Fruit fly (Drosophila melanogaster) whole organism, embryonic: ENCODE data around the gene Adgf-D.

Experiments used
- Antp ChIP-seq: fragments of 200-800 bp; sonication (Bioruptor generic); optimal IDR thresholded peaks from 3 replicates; lab custom pipeline; 2016; ENCODE audit warnings: missing biosample characterization, missing genetic modification characterization
- Atf3 ChIP-seq: fragments of 200-800 bp; sonication (Bioruptor generic); optimal IDR thresholded peaks from 3 replicates; lab custom pipeline; 2016; ENCODE audit warnings: missing biosample characterization, missing genetic modification characterization
- BtbVII ChIP-seq: fragments of 200-800 bp; sonication (Bioruptor generic); optimal IDR thresholded peaks from 3 replicates; lab custom pipeline; 2017; ENCODE audit warnings: missing biosample characterization, mild to moderate bottlenecking, missing genetic modification characterization
- CG10274 ChIP-seq: fragments of 200-800 bp; sonication (Bioruptor generic); optimal IDR thresholded peaks from 3 replicates; lab custom pipeline; 2017; ENCODE audit warnings: missing biosample characterization, mild to moderate bottlenecking, missing genetic modification characterization
- CG10543 ChIP-seq: fragments of 200-800 bp; sonication (Bioruptor generic); optimal IDR thresholded peaks from 3 replicates; lab custom pipeline; 2017; ENCODE audit warnings: missing biosample characterization, mild to moderate bottlenecking, missing genetic modification characterization, moderate library complexity
- CG10565 ChIP-seq: fragments of 200-800 bp; sonication (Bioruptor generic); optimal IDR thresholded peaks from 3 replicates; lab custom pipeline; 2016; ENCODE audit warnings: missing biosample characterization, mild to moderate bottlenecking, missing genetic modification characterization
- CG12155 ChIP-seq: fragments of 200-800 bp; sonication (Bioruptor generic); optimal IDR thresholded peaks from 3 replicates; lab custom pipeline; 2016; ENCODE audit warnings: missing biosample characterization, missing genetic modification characterization
- CG12391 ChIP-seq: fragments of 200-800 bp; sonication (Bioruptor generic); optimal IDR thresholded peaks from 3 replicates; lab custom pipeline; 2018; ENCODE audit warnings: missing biosample characterization, mild to moderate bottlenecking, missing genetic modification characterization, moderate library complexity
- CG13624 ChIP-seq: fragments of 200-800 bp; sonication (Bioruptor generic); optimal IDR thresholded peaks from 2 replicates; lab custom pipeline; 2016; ENCODE audit warnings: missing biosample characterization, missing genetic modification characterization
- CG15601 ChIP-seq: fragments of 200-800 bp; sonication (Bioruptor generic); optimal IDR thresholded peaks from 3 replicates; lab custom pipeline; 2019; ENCODE audit warnings: missing biosample characterization, mild to moderate bottlenecking, missing genetic modification characterization, moderate library complexity
- CG1603 ChIP-seq: fragments of 200-800 bp; sonication (Bioruptor generic); optimal IDR thresholded peaks from 2 replicates; lab custom pipeline; 2019; ENCODE audit warnings: missing biosample characterization, mild to moderate bottlenecking, missing genetic modification characterization, moderate library complexity
- CG17385 ChIP-seq: fragments of 200-800 bp; sonication (Bioruptor generic); optimal IDR thresholded peaks from 3 replicates; lab custom pipeline; 2018; ENCODE audit warnings: missing biosample characterization, mild to moderate bottlenecking, missing genetic modification characterization
- CG1832 ChIP-seq: fragments of 200-800 bp; sonication (Bioruptor generic); optimal IDR thresholded peaks from 2 replicates; lab custom pipeline; 2017; ENCODE audit warnings: missing biosample characterization, mild to moderate bottlenecking, missing genetic modification characterization, inconsistent platforms
- CG30020 ChIP-seq: fragments of 200-800 bp; optimal IDR thresholded peaks from 2 replicates; lab custom pipeline; 2019; ENCODE audit warnings: missing biosample characterization, mild to moderate bottlenecking, missing genetic modification characterization, moderate library complexity
- CG30403 ChIP-seq: fragments of 200-800 bp; sonication (Bioruptor generic); optimal IDR thresholded peaks from 3 replicates; lab custom pipeline; 2016; ENCODE audit warnings: missing biosample characterization, missing genetic modification characterization
- CG34376 ChIP-seq: fragments of 200-800 bp; sonication (Bioruptor generic); optimal IDR thresholded peaks from 2 replicates; lab custom pipeline; 2018; ENCODE audit warnings: missing biosample characterization, mild to moderate bottlenecking, missing genetic modification characterization
- CG4617 ChIP-seq: fragments of 200-800 bp; sonication (Bioruptor generic); optimal IDR thresholded peaks from 3 replicates; lab custom pipeline; 2016; ENCODE audit warnings: missing biosample characterization, missing genetic modification characterization, borderline replicate concordance
- CG5245 ChIP-seq: fragments of 200-800 bp; sonication (Bioruptor generic); optimal IDR thresholded peaks from 3 replicates; lab custom pipeline; 2016; ENCODE audit warnings: missing biosample characterization, missing genetic modification characterization
- CG6272 ChIP-seq: fragments of 200-800 bp; sonication (Bioruptor generic); IDR thresholded peaks from 2 replicates; pipeline ENCODE4 v1.3.6; 2022; ENCODE audit warnings: missing biosample characterization, missing genetic modification characterization
- CG7786 ChIP-seq: fragments of 200-800 bp; sonication (Bioruptor generic); optimal IDR thresholded peaks from 2 replicates; lab custom pipeline; 2016; ENCODE audit warnings: missing biosample characterization, missing genetic modification characterization
- CG8359 ChIP-seq: fragments of 200-800 bp; sonication (Bioruptor generic); optimal IDR thresholded peaks from 2 replicates; lab custom pipeline; 2017; ENCODE audit warnings: missing biosample characterization, mild to moderate bottlenecking, missing genetic modification characterization, borderline replicate concordance
- CG8924 ChIP-seq: fragments of 200-800 bp; optimal IDR thresholded peaks from 3 replicates; lab custom pipeline; 2019; ENCODE audit warnings: missing biosample characterization, mild to moderate bottlenecking, missing genetic modification characterization, moderate library complexity
- CG9932 ChIP-seq: fragments of 200-800 bp; sonication (Bioruptor generic); IDR thresholded peaks from 2 replicates; pipeline ENCODE4 v1.3.6; 2022; ENCODE audit warnings: missing biosample characterization, missing genetic modification characterization
- CTCF ChIP-seq: fragments of 200-800 bp; sonication (Bioruptor generic); optimal IDR thresholded peaks from 2 replicates; lab custom pipeline; 2017; ENCODE audit warnings: missing biosample characterization, mild to moderate bottlenecking, missing genetic modification characterization, moderate library complexity
- Fer1 ChIP-seq: fragments of 200-800 bp; sonication (Bioruptor generic); optimal IDR thresholded peaks from 2 replicates; lab custom pipeline; 2017; ENCODE audit warnings: missing biosample characterization, mild to moderate bottlenecking, missing genetic modification characterization
- HHEX ChIP-seq: fragments of 200-800 bp; sonication (Bioruptor generic); optimal IDR thresholded peaks from 3 replicates; lab custom pipeline; 2017; ENCODE audit warnings: missing biosample characterization, mild to moderate bottlenecking, missing genetic modification characterization, missing genetic modification reagents
- Hmx ChIP-seq: fragments of 200-800 bp; sonication (Bioruptor generic); optimal IDR thresholded peaks from 2 replicates; lab custom pipeline; 2016; ENCODE audit warnings: missing biosample characterization, missing genetic modification characterization
- Lpt ChIP-seq: fragments of >200 bp; optimal IDR thresholded peaks from 2 replicates; lab custom pipeline; 2018; ENCODE audit warnings: missing biosample characterization, missing genetic modification characterization
- Med ChIP-seq: fragments of 200-800 bp; sonication (Bioruptor generic); peaks from one replicate; lab custom pipeline; 2016; ENCODE audit warnings: missing biosample characterization, missing genetic modification characterization, mild to moderate bottlenecking, inconsistent platforms, moderate library complexity
- NFAT ChIP-seq: fragments of 200-800 bp; sonication (Bioruptor generic); IDR thresholded peaks from 2 replicates; pipeline ENCODE4 v1.3.6; 2022; ENCODE audit warnings: missing biosample characterization, missing genetic modification characterization
- NfI ChIP-seq: fragments of 200-800 bp; sonication (Bioruptor generic); optimal IDR thresholded peaks from 3 replicates; lab custom pipeline; 2018; ENCODE audit warnings: missing biosample characterization, mild to moderate bottlenecking, missing genetic modification characterization, moderate library complexity
- Optix ChIP-seq: fragments of 200-800 bp; sonication (Bioruptor generic); IDR thresholded peaks from 3 replicates; pipeline ENCODE4 v1.3.6; 2022; ENCODE audit warnings: missing biosample characterization, missing genetic modification characterization
- Six4 ChIP-seq: fragments of 200-800 bp; sonication (Bioruptor generic); optimal IDR thresholded peaks from 2 replicates; lab custom pipeline; 2016; ENCODE audit warnings: missing biosample characterization, missing genetic modification characterization
- ara ChIP-seq: fragments of 200-800 bp; sonication (Bioruptor generic); IDR thresholded peaks from 2 replicates; pipeline ENCODE4 v1.3.6; 2022; ENCODE audit warnings: missing biosample characterization, missing genetic modification characterization
- bbx ChIP-seq: fragments of 200-800 bp; sonication (Bioruptor generic); IDR thresholded peaks from 2 replicates; pipeline ENCODE4 v1.3.6; 2022; ENCODE audit warnings: missing biosample characterization, missing genetic modification characterization; ENCODE audit not compliant: partially characterized antibody
- bigmax ChIP-seq: fragments of 200-800 bp; sonication (Bioruptor generic); optimal IDR thresholded peaks from 2 replicates; lab custom pipeline; 2018; ENCODE audit warnings: missing biosample characterization, mild to moderate bottlenecking, missing genetic modification characterization
- cg ChIP-seq: fragments of 200-800 bp; sonication (Bioruptor generic); optimal IDR thresholded peaks from 3 replicates; lab custom pipeline; 2019; ENCODE audit warnings: missing biosample characterization, mild to moderate bottlenecking, missing genetic modification characterization, moderate library complexity
- chinmo ChIP-seq: fragments of 200-800 bp; sonication (Bioruptor generic); IDR thresholded peaks from 4 replicates; pipeline ENCODE4 v1.3.6; 2022; ENCODE audit warnings: missing biosample characterization, missing genetic modification characterization; ENCODE audit not compliant: partially characterized antibody
- corto ChIP-seq: fragments of 200-800 bp; sonication (Bioruptor generic); optimal IDR thresholded peaks from 2 replicates; lab custom pipeline; 2016; ENCODE audit warnings: missing biosample characterization, mild to moderate bottlenecking, missing genetic modification characterization, moderate library complexity
- gcm ChIP-seq: fragments of 200-800 bp; sonication (Bioruptor generic); optimal IDR thresholded peaks from 2 replicates; lab custom pipeline; 2019; ENCODE audit warnings: missing biosample characterization, mild to moderate bottlenecking, missing genetic modification characterization, moderate library complexity
- grau ChIP-seq: fragments of 200-800 bp; optimal IDR thresholded peaks from 3 replicates; lab custom pipeline; 2019; ENCODE audit warnings: missing biosample characterization, mild to moderate bottlenecking, missing genetic modification characterization, moderate library complexity
- her ChIP-seq: fragments of 200-800 bp; sonication (Bioruptor generic); optimal IDR thresholded peaks from 2 replicates; lab custom pipeline; 2016; ENCODE audit warnings: missing biosample characterization, missing genetic modification characterization
- kah ChIP-seq: fragments of 200-800 bp; sonication (Bioruptor generic); optimal IDR thresholded peaks from 2 replicates; lab custom pipeline; 2018; ENCODE audit warnings: missing biosample characterization, mild to moderate bottlenecking, missing genetic modification characterization
- maf-S ChIP-seq: fragments of 200-800 bp; sonication (Bioruptor generic); optimal IDR thresholded peaks from 2 replicates; lab custom pipeline; 2016; ENCODE audit warnings: missing biosample characterization, missing genetic modification characterization
- nerfin-1 ChIP-seq: fragments of 200-800 bp; sonication (Bioruptor generic); optimal IDR thresholded peaks from 3 replicates; lab custom pipeline; 2019; ENCODE audit warnings: missing biosample characterization, mild to moderate bottlenecking, missing genetic modification characterization, moderate library complexity
- nom ChIP-seq: fragments of 200-800 bp; sonication (Bioruptor generic); optimal IDR thresholded peaks from 2 replicates; lab custom pipeline; 2017; ENCODE audit warnings: missing biosample characterization, missing genetic modification characterization, mild to moderate bottlenecking, moderate library complexity, missing genetic modification reagents

Gene Adgf-D

DNA sequence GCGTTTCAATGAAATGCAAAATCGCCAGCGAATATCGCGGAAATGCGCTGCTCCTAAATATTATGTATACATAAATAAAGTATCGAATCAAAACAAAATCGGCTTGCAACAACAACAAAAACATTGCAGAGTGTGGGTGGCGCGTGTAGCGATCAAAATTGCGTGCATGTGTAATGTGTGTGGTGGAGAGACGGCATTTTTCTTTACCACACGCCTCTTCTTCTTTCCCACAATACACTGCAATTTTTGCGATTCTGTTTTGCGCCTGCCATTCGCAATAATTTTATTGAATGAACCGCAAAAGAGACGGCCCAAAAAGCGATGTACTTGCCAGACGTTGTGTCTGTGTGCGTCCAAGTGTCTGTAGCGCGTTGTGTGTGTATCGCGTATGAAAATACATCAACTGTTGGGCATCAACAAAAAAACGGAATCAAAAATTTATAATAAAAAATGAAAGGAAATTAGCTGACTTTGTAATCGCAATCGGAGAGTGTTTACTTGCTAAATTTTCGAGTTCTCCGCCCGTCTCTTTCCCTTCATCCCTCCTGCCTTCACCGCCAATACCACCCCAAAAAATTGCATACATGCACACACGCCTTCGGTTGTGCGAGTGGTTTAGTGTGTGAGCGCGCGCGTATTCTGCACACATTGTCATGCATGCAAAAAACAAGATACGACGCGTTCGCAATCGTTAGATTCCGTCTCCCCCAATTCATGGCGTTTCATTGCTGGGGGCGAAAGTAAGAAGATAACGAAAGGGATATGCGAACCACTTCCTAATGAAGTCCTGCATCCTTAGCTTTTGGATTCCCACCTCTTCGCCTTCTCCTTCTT is 20.4 kb downstream of the Adgf-D start (continued):
- TF ChIP-seq NFAT (no peak), Med (GFP tag; lab: Kevin White, UChicago) (peak; percentile 54), bbx (GFP tag; lab: Robert Waterston, UW) (no peak), nerfin-1 (tag; lab: Kevin White, UChicago) (peak; percentile 92), BtbVII (GFP tag; lab: Kevin White, UChicago) (no peak), grau (tag; lab: Kevin White, UChicago) (no peak), CG9932 (GFP tag; lab: Robert Waterston, UW) (no peak), cg (GFP tag; lab: Kevin White, UChicago) (peak; percentile 73), Hmx (GFP tag; lab: Kevin White, UChicago) (no peak), corto (GFP tag; lab: Kevin White, UChicago) (peak; percentile 17), CG34376 (peak; percentile 13), bigmax (no peak), CG13624 (GFP tag; lab: Kevin White, UChicago) (no peak), ara (GFP tag; lab: Robert Waterston, UW) (no peak), CG6272 (GFP tag; lab: Robert Waterston, UW) (no peak), Optix (no peak), CG17385 (peak; percentile 89)

DNA sequence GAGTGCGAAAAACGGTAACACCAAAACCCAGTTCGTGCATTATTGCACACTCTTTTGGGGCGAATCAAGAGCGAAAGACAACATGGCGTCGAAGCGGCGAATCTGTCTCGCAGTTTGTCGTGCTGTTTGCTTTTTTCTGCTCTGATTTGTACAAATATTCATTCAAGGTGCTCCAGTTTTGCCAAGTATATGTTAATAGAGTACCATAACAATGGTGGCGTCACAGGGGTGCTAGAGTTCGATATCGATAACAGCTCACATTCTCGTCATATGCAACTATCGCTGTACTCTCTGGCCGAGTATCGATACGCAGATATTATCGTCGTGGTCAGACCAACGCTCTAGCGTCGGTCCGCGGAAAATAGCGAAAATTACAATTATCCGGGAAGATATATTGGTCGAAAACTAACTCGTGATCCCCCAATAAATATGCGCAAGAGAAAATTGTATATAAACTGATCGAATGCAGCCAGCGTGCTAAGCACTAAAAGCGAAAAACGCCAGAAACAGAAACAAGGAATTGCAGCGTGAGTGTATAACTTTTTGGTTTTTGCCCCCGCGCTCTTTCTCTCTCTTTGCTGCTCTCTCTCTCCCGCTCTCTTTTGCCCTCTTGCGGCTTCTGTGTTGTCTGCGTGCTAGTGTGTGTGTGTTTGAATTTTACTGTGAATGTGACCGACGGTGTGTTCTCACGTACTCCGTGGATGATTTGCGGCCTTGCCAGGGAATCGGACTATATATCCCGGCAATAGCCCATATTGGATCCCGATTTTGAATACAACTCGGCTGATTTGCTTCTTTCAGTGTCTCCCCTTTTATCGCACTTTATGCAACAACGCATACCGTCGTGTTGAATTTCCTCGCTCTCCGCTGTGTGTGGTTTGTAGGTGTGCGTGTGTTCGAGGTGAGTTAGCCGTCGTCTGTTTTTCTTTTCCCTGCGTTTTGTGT is 21.3 kb downstream of the Adgf-D start, which contains the start of gene flfl:
flfl (plus strand) TSS at position 298 of the 945 bp plus-strand sequence.
- TF ChIP-seq CG10543: peak; percentile 10
- peak; percentile 34 for TF ChIP-seq CG13624 (GFP tag; lab: Kevin White, UChicago)
- TF ChIP-seq CG30020 (tag; lab: Kevin White, UChicago): peak; percentile 47
- no peak for TF ChIP-seq chinmo (GFP tag; lab: Robert Waterston, UW)
- peak; percentile 54 for TF ChIP-seq CG34376
- peak; percentile 66 for TF ChIP-seq nom (GFP tag; lab: Kevin White, UChicago)
- TF ChIP-seq CG5245 (GFP tag; lab: Kevin White, UChicago): no peak
- peak; percentile 37 for TF ChIP-seq CG7786 (GFP tag; lab: Kevin White, UChicago)
- peak; percentile 9 for TF ChIP-seq CG8359 (GFP tag; lab: Kevin White, UChicago)
- peak; percentile 12 for TF ChIP-seq kah (GFP tag; lab: Kevin White, UChicago)
- no peak for TF ChIP-seq Lpt (GFP tag; lab: Kevin White, UChicago)
- peak; percentile 22 for TF ChIP-seq CTCF (GFP tag; lab: Kevin White, UChicago)
- TF ChIP-seq HHEX (GFP tag; lab: Kevin White, UChicago): peak; percentile 3
- peak; percentile 39 for TF ChIP-seq CG30403 (GFP tag; lab: Kevin White, UChicago)
- peak; percentile 49 for TF ChIP-seq Fer1 (GFP tag; lab: Kevin White, UChicago)
- peak; percentile 37 for TF ChIP-seq CG1832 (GFP tag; lab: Kevin White, UChicago)
- peak; percentile 15 for TF ChIP-seq CG12391
- peak; percentile 99 for TF ChIP-seq cg (GFP tag; lab: Kevin White, UChicago)
- TF ChIP-seq CG1603 (tag; lab: Kevin White, UChicago): peak; percentile 78
- TF ChIP-seq CG10274: no peak
- TF ChIP-seq Atf3: peak; percentile 31
- no peak for TF ChIP-seq CG15601 (tag; lab: Kevin White, UChicago)
- TF ChIP-seq Six4 (GFP tag; lab: Kevin White, UChicago): no peak
- TF ChIP-seq Antp: no peak
- TF ChIP-seq CG10565 (GFP tag; lab: Kevin White, UChicago): no peak
- peak; percentile 15 for TF ChIP-seq gcm (GFP tag; lab: Kevin White, UChicago)
- peak; percentile 100 for TF ChIP-seq her (GFP tag; lab: Kevin White, UChicago)
- TF ChIP-seq CG12155 (GFP tag; lab: Kevin White, UChicago): peak; percentile 18
- peak; percentile 21 for TF ChIP-seq CG8924
- peak; percentile 57 for TF ChIP-seq CG4617
- peak; percentile 23 for TF ChIP-seq NfI (GFP tag; lab: Kevin White, UChicago)
- TF ChIP-seq maf-S (GFP tag; lab: Kevin White, UChicago): peak; percentile 24
